Worm (Caenorhabditis elegans) whole organism, L4/young adult: Measurements from ENCODE around the gene col-74.

Experiments used
- W03F9.2 ChIP-seq: fragments of 150-350 bp; optimal IDR thresholded peaks from 2 replicates; lab custom pipeline; 2014; ENCODE audit warnings: missing biosample characterization, missing genetic modification characterization
- dao-5 ChIP-seq: sonication (generic microtip); optimal IDR thresholded peaks from 2 replicates; lab custom pipeline; 2016; ENCODE audit warnings: missing genotype, missing genetic modification characterization, moderate library complexity, missing compliant biosample characterization
- him-1 ChIP-seq: sonication (generic microtip); optimal IDR thresholded peaks from 2 replicates; lab custom pipeline; 2016; ENCODE audit warnings: missing genotype, missing genetic modification reagents, missing genetic modification characterization, missing compliant biosample characterization

DNA sequence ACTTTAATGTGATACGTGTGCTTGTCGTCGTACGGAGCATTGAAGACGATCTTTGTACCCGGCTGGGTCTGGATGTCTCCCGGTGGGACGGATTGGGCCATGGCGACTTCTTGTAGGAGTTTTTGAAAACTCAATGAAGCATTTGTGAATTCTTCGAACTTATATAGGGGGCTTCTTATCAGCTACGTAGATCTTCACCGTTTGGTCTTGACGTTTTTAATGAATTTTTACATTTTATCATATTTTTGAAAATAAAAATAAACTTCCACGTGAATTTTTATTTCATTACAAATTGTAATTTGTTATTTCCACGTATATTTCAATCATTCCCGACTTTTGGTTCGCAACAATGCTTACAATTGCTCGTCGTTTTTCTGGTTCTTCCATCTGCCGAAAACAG lies 19.9 kb upstream of the col-74 start, which contains the start of the genes msp-64 and ZK1248.5:
- TF ChIP-seq him-1 (tag; lab: Kevin White, UChicago), result no peak
- TF ChIP-seq W03F9.2 (tag; lab: Kevin White, UChicago), result no peak
- TF ChIP-seq dao-5, result no peak
